Worm (Caenorhabditis elegans): ENCODE data around the gene F11G11.13.

DNA sequence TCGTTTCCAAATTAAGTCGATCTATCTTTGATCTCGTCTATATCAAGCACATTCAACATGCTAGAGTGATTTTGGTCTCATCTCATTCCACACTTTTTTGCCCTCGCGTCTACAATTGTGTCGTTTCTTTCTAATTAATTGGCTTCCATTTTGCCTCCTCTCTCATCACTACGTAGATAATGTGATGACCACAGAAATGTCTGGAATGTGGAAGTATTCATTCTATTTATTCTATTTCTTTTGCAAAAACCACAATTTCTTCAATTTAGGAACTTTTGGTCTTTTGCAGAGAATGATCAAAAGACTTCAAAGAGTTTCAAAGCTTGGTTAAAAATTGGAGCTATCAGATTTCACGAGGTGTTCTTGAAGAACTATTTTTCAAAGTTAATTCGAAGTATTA is 39.6 kb upstream of the F11G11.13 start:
- TF ChIP-seq fkh-10 (GFP tag; optimal IDR thresholded peaks at IDR 0.05) (no peak), elt-2 (tag; optimal IDR thresholded peaks at IDR 0.05) (no peak), ceh-82 (tag; optimal IDR thresholded peaks at IDR 0.05) (no peak), ama-1 (optimal IDR thresholded peaks at IDR 0.05) (no peak), ztf-11 (tag; optimal IDR thresholded peaks at IDR 0.05) (no peak), egl-5 (tag; optimal IDR thresholded peaks at IDR 0.05) (no peak), elt-3 (tag; optimal IDR thresholded peaks at IDR 0.05) (no peak), nhr-11 (tag; optimal IDR thresholded peaks at IDR 0.05) (no peak), nhr-12 (tag; optimal IDR thresholded peaks at IDR 0.05) (no peak), nhr-25 (tag; optimal IDR thresholded peaks at IDR 0.05) (no peak)

Data from whole organism, L3 larva.